Worm (Caenorhabditis elegans): Measurements from ENCODE around the gene ess-2.

DNA sequence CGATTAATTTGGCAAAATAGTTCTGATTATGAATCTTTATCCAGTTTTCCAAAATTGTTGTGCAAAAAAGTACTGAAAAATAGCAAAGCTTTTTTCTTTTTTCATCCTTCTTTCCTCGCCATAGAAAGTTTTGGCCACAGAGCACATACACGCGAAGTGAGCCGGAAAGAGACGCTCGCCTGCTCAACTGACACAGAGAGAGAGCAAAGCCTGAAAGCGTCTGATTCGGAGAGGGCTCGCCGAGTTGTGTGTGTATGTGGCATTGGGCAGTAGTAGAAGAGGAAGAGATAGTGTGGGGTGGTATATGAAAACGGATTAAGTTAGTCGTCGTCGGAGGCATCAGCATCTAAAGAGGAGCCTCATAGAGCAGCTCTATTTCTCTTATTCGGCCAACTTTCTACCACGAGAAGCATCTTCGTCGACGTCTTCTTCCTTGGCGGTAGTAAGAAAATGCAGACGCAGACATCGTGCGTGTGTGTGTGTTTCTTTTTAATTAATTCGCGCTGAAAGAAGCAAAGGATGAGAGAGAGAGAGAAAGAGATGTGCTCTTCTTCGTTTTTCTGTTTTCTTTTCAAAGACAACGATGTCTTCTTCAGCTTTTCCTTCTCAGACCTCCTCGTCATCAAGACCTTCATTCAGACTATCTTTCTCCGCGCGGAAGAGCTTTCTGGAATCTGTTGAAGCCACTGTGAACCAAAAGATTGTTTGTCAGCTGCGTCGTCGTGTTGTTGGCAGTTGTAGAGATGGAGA, 19.7 kb upstream of the ess-2 start:
- TF ChIP-seq nhr-6 (tag; optimal IDR thresholded peaks at IDR 0.05), result no peak
- no peak for TF ChIP-seq egl-27 (tag; optimal IDR thresholded peaks at IDR 0.05)
- no peak for TF ChIP-seq lin-39 (tag; optimal IDR thresholded peaks at IDR 0.05)
- TF ChIP-seq ceh-28 (tag; optimal IDR thresholded peaks at IDR 0.05), result no peak
- TF ChIP-seq skn-1 (tag; optimal IDR thresholded peaks at IDR 0.05), result no peak
- TF ChIP-seq ceh-82 (tag; optimal IDR thresholded peaks at IDR 0.05), result no peak
- TF ChIP-seq mdl-1 (tag; optimal IDR thresholded peaks at IDR 0.05), result no peak
- no peak for TF ChIP-seq pha-4 (GFP tag; IDR thresholded peaks at IDR 0.05)
- no peak for TF ChIP-seq pha-4 (tag; optimal IDR thresholded peaks at IDR 0.05)
